Fruit fly (Drosophila melanogaster) whole organism, embryonic: ENCODE measurements around the gene Eig71Ed.

ENCODE experiments used
- Aef1 ChIP-seq: fragments of 200-800 bp; sonication (Bioruptor generic); IDR thresholded peaks from 3 replicates; pipeline ENCODE4 v1.3.6; 2022; ENCODE audit warnings: missing biosample characterization, missing genetic modification characterization
- BtbVII ChIP-seq: fragments of 200-800 bp; sonication (Bioruptor generic); optimal IDR thresholded peaks from 3 replicates; lab custom pipeline; 2017; ENCODE audit warnings: missing biosample characterization, mild to moderate bottlenecking, missing genetic modification characterization
- CG13296 ChIP-seq: fragments of 200-800 bp; sonication (Bioruptor generic); optimal IDR thresholded peaks from 3 replicates; lab custom pipeline; 2018; ENCODE audit warnings: missing biosample characterization, mild to moderate bottlenecking, missing genetic modification characterization
- CG14965 ChIP-seq: fragments of 200-800 bp; sonication (Bioruptor generic); optimal IDR thresholded peaks from 2 replicates; lab custom pipeline; 2016; ENCODE audit warnings: missing biosample characterization, missing genetic modification characterization, borderline replicate concordance
- CG15073 ChIP-seq: fragments of 200-800 bp; sonication (Bioruptor generic); optimal IDR thresholded peaks from 2 replicates; lab custom pipeline; 2016; ENCODE audit warnings: missing biosample characterization, missing genetic modification characterization
- CG1529 ChIP-seq: fragments of 200-800 bp; sonication (Bioruptor generic); optimal IDR thresholded peaks from 3 replicates; lab custom pipeline; 2018; ENCODE audit warnings: missing biosample characterization, missing genetic modification characterization
- CG15479 ChIP-seq: fragments of 200-800 bp; sonication (Bioruptor generic); optimal IDR thresholded peaks from 3 replicates; lab custom pipeline; 2019; ENCODE audit warnings: missing biosample characterization, mild to moderate bottlenecking, missing genetic modification characterization, moderate library complexity
- CG1603 ChIP-seq: fragments of 200-800 bp; sonication (Bioruptor generic); optimal IDR thresholded peaks from 2 replicates; lab custom pipeline; 2019; ENCODE audit warnings: missing biosample characterization, mild to moderate bottlenecking, missing genetic modification characterization, moderate library complexity
- CG17328 ChIP-seq: fragments of 200-800 bp; sonication (Bioruptor generic); IDR thresholded peaks from 2 replicates; pipeline ENCODE4 v1.3.6; 2022; ENCODE audit warnings: missing biosample characterization, missing genetic modification characterization
- CG18011 ChIP-seq: fragments of 200-800 bp; sonication (Bioruptor generic); optimal IDR thresholded peaks from 2 replicates; lab custom pipeline; 2017; ENCODE audit warnings: missing biosample characterization, missing genetic modification characterization, mild to moderate bottlenecking, moderate library complexity, missing genotype
- CG18599 ChIP-seq: fragments of 200-800 bp; sonication (Bioruptor generic); optimal IDR thresholded peaks from 3 replicates; lab custom pipeline; 2017; ENCODE audit warnings: missing biosample characterization, missing genetic modification characterization, mild to moderate bottlenecking, moderate library complexity, missing genetic modification reagents
- CG3163 ChIP-seq: fragments of 200-800 bp; sonication (Bioruptor generic); optimal IDR thresholded peaks from 3 replicates; lab custom pipeline; 2016; ENCODE audit warnings: missing biosample characterization, missing genetic modification characterization
- CG33557 ChIP-seq: fragments of 200-800 bp; sonication (Bioruptor generic); optimal IDR thresholded peaks from 2 replicates; lab custom pipeline; 2019; ENCODE audit warnings: missing biosample characterization, mild to moderate bottlenecking, missing genetic modification characterization, moderate library complexity
- CG34224 ChIP-seq: fragments of 200-800 bp; sonication (Bioruptor generic); IDR thresholded peaks from 3 replicates; pipeline ENCODE4 v1.3.6; 2022; ENCODE audit warnings: missing biosample characterization, missing genetic modification characterization; ENCODE audit not compliant: partially characterized antibody
- CG4360 ChIP-seq: fragments of 200-800 bp; sonication (Bioruptor generic); IDR thresholded peaks from 2 replicates; pipeline ENCODE4 v1.3.6; 2022; ENCODE audit warnings: missing biosample characterization, missing genetic modification characterization
- CG4424 ChIP-seq: fragments of 200-800 bp; sonication (Bioruptor generic); optimal IDR thresholded peaks from 3 replicates; lab custom pipeline; 2016; ENCODE audit warnings: missing biosample characterization, missing genetic modification characterization
- CG4617 ChIP-seq: fragments of 200-800 bp; sonication (Bioruptor generic); optimal IDR thresholded peaks from 3 replicates; lab custom pipeline; 2016; ENCODE audit warnings: missing biosample characterization, missing genetic modification characterization, borderline replicate concordance
- CG4707 ChIP-seq: fragments of 200-800 bp; sonication (Bioruptor generic); optimal IDR thresholded peaks from 2 replicates; lab custom pipeline; 2018; ENCODE audit warnings: missing biosample characterization, mild to moderate bottlenecking, missing genetic modification characterization, moderate library complexity
- CG7839 ChIP-seq: fragments of 200-800 bp; sonication (Bioruptor generic); optimal IDR thresholded peaks from 3 replicates; lab custom pipeline; 2018; ENCODE audit warnings: missing biosample characterization, mild to moderate bottlenecking, missing genetic modification characterization, moderate library complexity
- CG7963 ChIP-seq: fragments of 200-800 bp; sonication (Bioruptor generic); IDR thresholded peaks from 3 replicates; pipeline ENCODE4 v1.3.6; 2022; ENCODE audit warnings: missing biosample characterization, missing genetic modification characterization; ENCODE audit not compliant: partially characterized antibody
- CG8359 ChIP-seq: fragments of 200-800 bp; sonication (Bioruptor generic); optimal IDR thresholded peaks from 2 replicates; lab custom pipeline; 2017; ENCODE audit warnings: missing biosample characterization, mild to moderate bottlenecking, missing genetic modification characterization, borderline replicate concordance
- CG8944 ChIP-seq: fragments of 200-800 bp; sonication (Bioruptor generic); optimal IDR thresholded peaks from 3 replicates; lab custom pipeline; 2016; ENCODE audit warnings: missing biosample characterization, missing genetic modification characterization
- CG9215 ChIP-seq: fragments of 200-800 bp; sonication (Bioruptor generic); IDR thresholded peaks from 2 replicates; pipeline ENCODE4 v1.3.6; 2022; ENCODE audit warnings: missing biosample characterization, missing genetic modification characterization
- CG9797 ChIP-seq: fragments of 200-800 bp; sonication (Bioruptor generic); optimal IDR thresholded peaks from 3 replicates; lab custom pipeline; 2018; ENCODE audit warnings: missing biosample characterization, mild to moderate bottlenecking, missing genetic modification characterization
- CG9876 ChIP-seq: fragments of 200-800 bp; sonication (Bioruptor generic); optimal IDR thresholded peaks from 2 replicates; lab custom pipeline; 2016; ENCODE audit warnings: missing biosample characterization, missing genetic modification characterization
- Camta ChIP-seq: fragments of 200-800 bp; sonication (Bioruptor generic); optimal IDR thresholded peaks from 2 replicates; lab custom pipeline; 2016; ENCODE audit warnings: missing biosample characterization, missing genetic modification characterization
- D19A ChIP-seq: fragments of 200-800 bp; optimal IDR thresholded peaks from 3 replicates; lab custom pipeline; 2019; ENCODE audit warnings: missing biosample characterization, mild to moderate bottlenecking, missing genetic modification characterization, moderate library complexity
- Elba2 ChIP-seq: fragments of 200-800 bp; sonication (Bioruptor generic); optimal IDR thresholded peaks from 3 replicates; lab custom pipeline; 2016; ENCODE audit warnings: missing biosample characterization, missing genetic modification characterization
- HLH54F ChIP-seq: fragments of 200-800 bp; sonication (Bioruptor generic); optimal IDR thresholded peaks from 3 replicates; lab custom pipeline; 2016; ENCODE audit warnings: missing biosample characterization, missing genetic modification characterization
- Usf ChIP-seq: fragments of 200-800 bp; sonication (Bioruptor generic); optimal IDR thresholded peaks from 2 replicates; lab custom pipeline; 2017; ENCODE audit warnings: missing genotype, missing biosample characterization, missing genetic modification characterization
- az2 ChIP-seq: fragments of 200-800 bp; sonication (Bioruptor generic); optimal IDR thresholded peaks from 3 replicates; lab custom pipeline; 2016; ENCODE audit warnings: missing biosample characterization, missing genetic modification characterization
- crc ChIP-seq: fragments of 200-800 bp; sonication (Bioruptor generic); optimal IDR thresholded peaks from 2 replicates; lab custom pipeline; 2016; ENCODE audit warnings: missing biosample characterization, missing genetic modification characterization
- fd3F ChIP-seq: fragments of 200-800 bp; sonication (Bioruptor generic); optimal IDR thresholded peaks from 2 replicates; lab custom pipeline; 2018; ENCODE audit warnings: missing biosample characterization, mild to moderate bottlenecking, missing genetic modification characterization, moderate library complexity
- grau ChIP-seq: fragments of 200-800 bp; optimal IDR thresholded peaks from 3 replicates; lab custom pipeline; 2019; ENCODE audit warnings: missing biosample characterization, mild to moderate bottlenecking, missing genetic modification characterization, moderate library complexity
- ham ChIP-seq: fragments of 200-800 bp; sonication (Bioruptor generic); IDR thresholded peaks from 2 replicates; pipeline ENCODE4 v1.3.6; 2022; ENCODE audit warnings: missing biosample characterization, missing genetic modification characterization
- ind ChIP-seq: fragments of 200-800 bp; sonication (Bioruptor generic); optimal IDR thresholded peaks from 3 replicates; lab custom pipeline; 2016; ENCODE audit warnings: missing biosample characterization, missing genetic modification characterization
- p53 ChIP-seq: fragments of 200-800 bp; sonication (Bioruptor generic); optimal IDR thresholded peaks from 2 replicates; lab custom pipeline; 2016; ENCODE audit warnings: missing biosample characterization, missing genetic modification characterization
- sd ChIP-seq: fragments of 200-800 bp; sonication (Bioruptor generic); optimal IDR thresholded peaks from 3 replicates; lab custom pipeline; 2018; ENCODE audit warnings: missing biosample characterization, mild to moderate bottlenecking, missing genetic modification characterization, moderate library complexity
- sens ChIP-seq: fragments of 200-800 bp; sonication (Bioruptor generic); peaks from one replicate; lab custom pipeline; 2016; ENCODE audit warnings: missing biosample characterization, missing genetic modification characterization
- seq ChIP-seq: fragments of 200-800 bp; sonication (Bioruptor generic); IDR thresholded peaks from 2 replicates; pipeline ENCODE4 v1.3.6; 2022; ENCODE audit warnings: missing biosample characterization, missing genetic modification characterization
- slp2 ChIP-seq: fragments of 200-800 bp; sonication (Bioruptor generic); optimal IDR thresholded peaks from 2 replicates; lab custom pipeline; 2016; ENCODE audit warnings: missing biosample characterization, missing genetic modification characterization
- unc-4 ChIP-seq: fragments of 200-800 bp; sonication (Bioruptor generic); IDR thresholded peaks from 2 replicates; pipeline ENCODE4 v1.3.6; 2022; ENCODE audit warnings: missing biosample characterization, missing genetic modification characterization; ENCODE audit not compliant: partially characterized antibody
- unpg ChIP-seq: fragments of 200-800 bp; sonication (Bioruptor generic); optimal IDR thresholded peaks from 3 replicates; lab custom pipeline; 2018; ENCODE audit warnings: missing biosample characterization, mild to moderate bottlenecking, missing genetic modification characterization, moderate library complexity
- z ChIP-seq: fragments of 200-800 bp; sonication (Bioruptor generic); IDR thresholded peaks from 3 replicates; pipeline ENCODE4 v1.3.6; 2022; ENCODE audit warnings: missing biosample characterization, missing genetic modification characterization

Eig71Ed gene

DNA sequence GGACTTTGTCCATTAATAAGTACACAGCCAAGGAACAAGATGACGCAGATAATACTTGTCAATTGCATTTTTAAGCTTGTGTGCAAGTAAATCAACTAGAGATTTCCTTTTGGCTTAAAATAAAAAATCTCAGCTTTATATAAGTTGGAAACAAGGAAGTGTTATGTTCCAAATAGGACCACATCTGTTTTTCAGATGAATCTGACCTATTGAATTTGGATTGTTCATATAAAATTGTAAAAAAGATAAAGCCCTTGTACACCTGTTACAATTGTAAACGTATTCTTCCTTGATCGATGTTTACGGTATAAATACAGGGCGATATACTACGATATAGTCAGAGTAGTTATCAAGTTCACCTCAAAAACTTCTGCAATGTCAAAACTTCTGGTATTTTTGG, 5.0 kb downstream of the Eig71Ed start, which contains the start of the genes Eig71Ef and Eig71Eg:
Gene Eig71Ef, minus strand, starts transcription at position 101 of the 400 bp plus-strand sequence.
Gene Eig71Eg, plus strand, starts transcription at position 339 of the 400 bp plus-strand sequence.
- no peak for TF ChIP-seq Camta (GFP tag; lab: Kevin White, UChicago)
- no peak for TF ChIP-seq CG8359 (GFP tag; lab: Kevin White, UChicago)
- no peak for TF ChIP-seq ind (GFP tag; lab: Kevin White, UChicago)
- no peak for TF ChIP-seq CG7963 (GFP tag; lab: Robert Waterston, UW)
- TF ChIP-seq BtbVII (GFP tag; lab: Kevin White, UChicago), result no peak
- TF ChIP-seq CG34224 (GFP tag; lab: Robert Waterston, UW), result no peak
- TF ChIP-seq fd3F (GFP tag; lab: Kevin White, UChicago), result no peak
- no peak for TF ChIP-seq CG14965 (GFP tag; lab: Kevin White, UChicago)
- TF ChIP-seq HLH54F (GFP tag; lab: Kevin White, UChicago), result no peak
- no peak for TF ChIP-seq sd (tag; lab: Kevin White, UChicago)
- TF ChIP-seq CG15479 (GFP tag; lab: Kevin White, UChicago), result no peak
- TF ChIP-seq CG1603, result no peak
- no peak for TF ChIP-seq CG4707 (GFP tag; lab: Kevin White, UChicago)

DNA sequence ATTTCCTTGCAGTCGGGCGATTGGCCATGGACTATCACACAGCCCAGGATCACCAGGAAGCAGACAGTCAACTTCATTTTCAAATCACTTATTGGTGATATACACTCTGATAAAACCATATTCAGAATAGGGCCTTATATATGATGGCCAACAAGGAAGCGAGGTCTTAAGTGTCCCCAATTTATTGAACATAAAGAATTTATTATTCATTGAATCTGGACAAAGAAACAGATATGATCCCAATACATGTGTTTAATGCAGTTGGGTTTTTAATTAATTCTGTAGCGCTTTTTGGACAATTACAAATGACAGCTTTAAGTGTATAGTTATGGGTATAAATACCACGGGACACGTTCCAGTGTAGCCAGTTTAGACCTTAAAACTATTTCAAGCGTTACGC, 7.0 kb downstream of the Eig71Ed start, which contains the start of the genes Eig71Eh and Eig71Ei:
Gene Eig71Eh, minus strand, starts transcription at position 101 of the 400 bp plus-strand sequence.
Gene Eig71Ei, plus strand, starts transcription at position 367 of the 400 bp plus-strand sequence.
- TF ChIP-seq sens (GFP tag; lab: Kevin White, UChicago) (peak; percentile 48), CG9797 (GFP tag; lab: Kevin White, UChicago) (no peak)

DNA sequence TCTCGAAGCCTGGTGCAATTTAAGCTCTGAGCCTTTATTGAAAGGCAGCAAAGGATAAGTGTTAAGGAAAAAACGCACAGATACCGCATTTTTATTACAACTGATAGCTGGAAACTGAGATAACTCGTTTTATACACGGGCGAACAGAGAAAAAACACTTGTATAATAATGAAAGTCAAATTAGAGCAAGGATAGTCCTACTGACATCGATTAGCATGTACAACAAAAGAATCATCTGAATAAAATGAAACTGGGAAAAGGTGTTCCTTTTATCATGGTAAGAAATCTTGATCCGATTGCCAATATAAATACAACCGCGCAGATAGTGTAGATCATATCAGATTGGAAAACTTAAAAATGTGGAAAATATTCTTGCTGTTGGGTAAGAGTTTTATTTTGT, 8.6 kb downstream of the Eig71Ed start, which contains the start of the genes Eig71Ej and Eig71Ek:
Gene Eig71Ej, minus strand, starts transcription at position 101 of the 400 bp plus-strand sequence.
Gene Eig71Ek, plus strand, starts transcription at position 334 of the 400 bp plus-strand sequence.
- TF ChIP-seq Elba2 (no peak), CG4424 (GFP tag; lab: Kevin White, UChicago) (no peak), CG13296 (GFP tag; lab: Kevin White, UChicago) (no peak), Usf (GFP tag; lab: Kevin White, UChicago) (no peak), CG1529 (GFP tag; lab: Kevin White, UChicago) (no peak), unc-4 (no peak), Aef1 (no peak), CG3163 (GFP tag; lab: Kevin White, UChicago) (no peak), CG18011 (no peak)
- TF ChIP-seq, all 482 proteins: peak for 0

- TF ChIP-seq seq (GFP tag; lab: Robert Waterston, UW) (no peak), crc (GFP tag; lab: Kevin White, UChicago) (no peak), ham (GFP tag; lab: Robert Waterston, UW) (no peak), CG4617 (GFP tag; lab: Kevin White, UChicago) (no peak), CG7839 (no peak)
Measured at dm6 chr3L:15661567-15661966, 9.2 kb downstream of the Eig71Ed start, which contains the start of gene CG43082. Gene CG43082, plus strand, starts transcription at chr3L:15661867.

DNA sequence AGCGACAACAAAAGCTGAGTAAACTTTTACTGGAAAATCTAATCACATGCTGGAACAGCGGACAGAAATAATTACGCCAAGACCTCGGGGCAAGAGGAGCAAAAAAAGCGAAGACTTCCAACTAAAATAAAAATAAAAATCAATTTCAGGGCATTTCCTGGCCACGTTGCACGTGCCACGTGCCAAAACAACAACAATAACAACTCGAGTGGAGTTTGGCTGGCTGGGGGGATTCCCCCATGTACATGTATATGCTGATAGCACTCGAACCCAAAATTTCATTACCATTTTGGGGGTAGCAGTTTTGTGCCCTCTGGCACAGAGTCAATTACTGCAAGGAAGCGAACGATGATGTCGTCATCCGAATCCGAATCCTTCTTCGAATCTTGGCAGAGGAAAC, 10.2 kb downstream of the Eig71Ed start:
- peak; percentile 66; the same call in 2 of the 3 replicates for TF ChIP-seq z
- TF ChIP-seq D19A (tag; lab: Kevin White, UChicago), result no peak
- no peak for TF ChIP-seq p53
- no peak for TF ChIP-seq CG15073 (GFP tag; lab: Kevin White, UChicago)
- peak; percentile 81 for TF ChIP-seq CG4360 (GFP tag; lab: Robert Waterston, UW)
- TF ChIP-seq CG18599, result peak; percentile 12
- no peak for TF ChIP-seq CG8944 (GFP tag; lab: Kevin White, UChicago)
- TF ChIP-seq CG9876 (GFP tag; lab: Kevin White, UChicago), result no peak
- no peak for TF ChIP-seq slp2 (GFP tag; lab: Kevin White, UChicago)
- TF ChIP-seq CG33557 (GFP tag; lab: Kevin White, UChicago), result no peak
- no peak for TF ChIP-seq az2 (GFP tag; lab: Kevin White, UChicago)
- no peak for TF ChIP-seq CG9215 (GFP tag; lab: Robert Waterston, UW)
- no peak for TF ChIP-seq grau
- TF ChIP-seq unpg (GFP tag; lab: Kevin White, UChicago), result no peak
- TF ChIP-seq sens (GFP tag; lab: Kevin White, UChicago), result peak; percentile 68
- TF ChIP-seq CG17328 (GFP tag; lab: Robert Waterston, UW), result no peak
